Worm (Caenorhabditis elegans): Measurements from ENCODE around the gene F41H10.2.

DNA sequence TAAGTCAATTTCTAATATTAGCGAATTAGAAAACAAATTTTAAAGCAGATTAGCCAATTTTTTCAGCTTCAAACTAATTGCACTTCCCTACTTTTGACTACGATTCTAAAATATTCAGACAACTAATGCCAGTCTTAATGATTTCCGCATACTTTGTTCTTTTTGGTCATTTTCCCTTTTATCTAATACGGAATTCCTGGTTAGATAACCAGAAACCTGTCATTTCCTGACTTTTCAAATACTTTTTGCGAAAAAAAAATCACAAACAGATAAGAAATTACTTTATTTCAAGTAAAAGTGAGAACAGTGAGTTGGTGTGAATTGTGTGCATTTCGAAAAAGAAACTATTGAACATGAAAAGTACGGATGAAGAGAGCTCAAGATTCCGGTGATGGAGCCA lies 1.3 kb upstream of the F41H10.2 start:
- TF ChIP-seq madf-6 (GFP tag; IDR thresholded peaks at IDR 0.05): no peak
- TF ChIP-seq attf-5 (GFP tag; optimal IDR thresholded peaks at IDR 0.05): no peak
- no peak for TF ChIP-seq unc-62 (GFP tag; optimal IDR thresholded peaks at IDR 0.05)
- no peak for TF ChIP-seq snpc-3.4 (tag; optimal IDR thresholded peaks at IDR 0.05)
- no peak for TF ChIP-seq C17E4.6 (GFP tag; IDR thresholded peaks at IDR 0.05)
- TF ChIP-seq egl-18 (GFP tag; IDR thresholded peaks at IDR 0.05): no peak
- TF ChIP-seq zfh-2 (GFP tag; conservative IDR thresholded peaks at IDR 0.05): no peak
- TF ChIP-seq nfyb-1 (GFP tag; IDR thresholded peaks at IDR 0.05): no peak
- no peak for TF ChIP-seq B0261.1 (tag; optimal IDR thresholded peaks at IDR 0.05)
